Worm (Caenorhabditis elegans) whole organism, midembryonic: ENCODE measurements around the gene nhr-80.

Source experiments
- T22C8.4 ChIP-seq: fragments of 200-800 bp; sonication (Bioruptor generic); IDR thresholded peaks from 2 replicates; pipeline ENCODE4 v1.3.6; 2022; ENCODE audit warnings: missing genetic modification characterization, missing compliant biosample characterization
- flt-1 ChIP-seq: fragments of 200-800 bp; sonication (Bioruptor generic); IDR thresholded peaks from 2 replicates; pipeline ENCODE4 v1.3.6; 2022; ENCODE audit warnings: missing genetic modification characterization, missing compliant biosample characterization
- klf-2 ChIP-seq: fragments of 200-800 bp; sonication (Bioruptor generic); conservative IDR thresholded peaks from 2 replicates; pipeline ENCODE4 v1.3.6; 2022; ENCODE audit warnings: missing genetic modification reagents, missing genetic modification characterization, missing compliant biosample characterization
- med-1 ChIP-seq: sonication (generic microtip); optimal IDR thresholded peaks from 2 replicates; lab custom pipeline; 2017; ENCODE audit warnings: missing genetic modification characterization, mild to moderate bottlenecking, missing compliant biosample characterization, antibody characterized with exemption, missing genetic modification reagents; ENCODE audit not compliant: insufficient read depth
- ref-1 ChIP-seq: fragments of 200-800 bp; sonication (Bioruptor generic); conservative IDR thresholded peaks from 2 replicates; pipeline ENCODE4 v1.3.6; 2022; ENCODE audit warnings: missing genetic modification reagents, missing genetic modification characterization, missing compliant biosample characterization
- tab-1 ChIP-seq: fragments of 200-800 bp; sonication (Bioruptor generic); IDR thresholded peaks from 2 replicates; pipeline ENCODE4 v1.3.6; 2022; ENCODE audit warnings: missing genetic modification characterization, missing compliant biosample characterization
- ztf-29 ChIP-seq: fragments of 200-800 bp; sonication (Bioruptor generic); IDR thresholded peaks from 2 replicates; pipeline ENCODE4 v1.3.6; 2022; ENCODE audit warnings: missing genetic modification reagents, missing genetic modification characterization, missing compliant biosample characterization

DNA sequence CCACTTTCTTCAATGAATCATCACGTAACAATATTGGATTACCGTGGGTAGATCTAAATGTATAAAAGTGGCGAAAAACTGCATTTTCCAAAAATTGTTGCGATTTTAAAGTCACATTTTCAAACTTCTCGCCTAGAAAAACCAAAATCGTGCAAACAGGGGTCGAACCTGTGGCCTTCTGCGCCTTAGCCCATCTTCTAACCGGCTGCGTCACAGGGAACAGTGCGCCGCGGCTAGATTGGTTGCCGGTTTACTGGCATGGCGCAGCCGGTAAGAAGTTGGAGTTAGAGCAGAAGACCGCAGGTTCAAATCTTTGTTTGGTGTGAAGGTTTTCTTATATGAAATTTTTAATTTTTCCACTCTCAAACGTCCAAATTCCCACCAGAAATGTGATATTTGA lies 34.4 kb upstream of the nhr-80 start:
- TF ChIP-seq ref-1 (GFP tag; lab: Robert Waterston, UW) (no peak), klf-2 (GFP tag; lab: Robert Waterston, UW) (0 out of 2 replicates have a peak, but pooled peaks have one; percentile 39), tab-1 (no peak), flt-1 (GFP tag; lab: Robert Waterston, UW) (no peak), ztf-29 (GFP tag; lab: Robert Waterston, UW) (no peak), T22C8.4 (GFP tag; lab: Robert Waterston, UW) (no peak), med-1 (GFP tag; lab: Kevin White, UChicago) (no peak)
